Fruit fly (Drosophila melanogaster): Measurements from ENCODE around the gene Prp4k.

Gene Prp4k

dm6 chr3L:224004-224951, 13.0 kb upstream of the Prp4k start:
- TF ChIP-seq CG8478 (optimal IDR thresholded peaks at IDR 0.05) (peak; percentile 45), psq (optimal IDR thresholded peaks at IDR 0.05) (no peak)

dm6 chr3L:223019-223902, 12.0 kb upstream of the Prp4k start, which contains the start of the genes pyx and CG33229:
TSS of gene pyx (minus strand) at chr3L:223069.
TSS of gene CG33229 (plus strand) at chr3L:223852.
- TF ChIP-seq EcR (GFP tag; optimal IDR thresholded peaks at IDR 0.05) (no peak), pan (optimal IDR thresholded peaks at IDR 0.05) (no peak), usp (GFP tag; optimal IDR thresholded peaks at IDR 0.05) (no peak), CG8478 (optimal IDR thresholded peaks at IDR 0.05) (no peak), psq (optimal IDR thresholded peaks at IDR 0.05) (no peak), Dll (optimal IDR thresholded peaks at IDR 0.05) (no peak)

dm6 chr3L:217480-218118, 6.3 kb upstream of the Prp4k start, which contains the start of gene CG13877:
TSS of gene CG13877 (plus strand) at chr3L:218068.
- TF ChIP-seq EcR (GFP tag; optimal IDR thresholded peaks at IDR 0.05) (no peak), usp (GFP tag; optimal IDR thresholded peaks at IDR 0.05) (no peak)

- no peak for TF ChIP-seq Dll (optimal IDR thresholded peaks at IDR 0.05)
Measured at dm6 chr3L:216325-216724, 5.1 kb upstream of the Prp4k start, which contains the start of gene Kaz1-ORFB. TSS of gene Kaz1-ORFB (plus strand) at chr3L:216625.

dm6 chr3L:212520-212919, 1.3 kb upstream of the Prp4k start, which contains the start of the genes thoc7 and Dis3l2:
TSS of gene thoc7 (minus strand) at chr3L:212687.
TSS of gene Dis3l2 (plus strand) at chr3L:212709.
- TF ChIP-seq psq (optimal IDR thresholded peaks at IDR 0.05) (no peak), CG8478 (optimal IDR thresholded peaks at IDR 0.05) (no peak), Dll (optimal IDR thresholded peaks at IDR 0.05) (no peak), EcR (GFP tag; optimal IDR thresholded peaks at IDR 0.05) (no peak), pan (optimal IDR thresholded peaks at IDR 0.05) (no peak), usp (GFP tag; optimal IDR thresholded peaks at IDR 0.05) (no peak)

dm6 chr3L:205723-206284, 5.5 kb downstream of the Prp4k start, which contains the start of the genes Gk1 and CG13876:
TSS of gene Gk1 (minus strand) at chr3L:205844.
TSS of gene CG13876 (plus strand) at chr3L:206134.
- TF ChIP-seq CG8478 (optimal IDR thresholded peaks at IDR 0.05) (no peak), psq (optimal IDR thresholded peaks at IDR 0.05) (no peak), Dll (optimal IDR thresholded peaks at IDR 0.05) (no peak)

- TF ChIP-seq CG8478 (optimal IDR thresholded peaks at IDR 0.05) = no peak
Measured at dm6 chr3L:203536-204135, 7.6 kb downstream of the Prp4k start, which contains the start of gene NitFhit. TSS of gene NitFhit (plus strand) at chr3L:203730.

- TF ChIP-seq CG8478 (optimal IDR thresholded peaks at IDR 0.05) = no peak
Measured at dm6 chr3L:199754-200596, 11.3 kb downstream of the Prp4k start, which contains the start of the genes rno and mri. TSS of gene rno (minus strand) at chr3L:199762. TSS of gene mri (plus strand) at chr3L:200174.

- TF ChIP-seq usp (GFP tag; optimal IDR thresholded peaks at IDR 0.05) = no peak
- TF ChIP-seq CG8478 (optimal IDR thresholded peaks at IDR 0.05) = peak; percentile 51
- TF ChIP-seq Dll (optimal IDR thresholded peaks at IDR 0.05) = no peak
- TF ChIP-seq pan (optimal IDR thresholded peaks at IDR 0.05) = no peak
- no peak for TF ChIP-seq EcR (GFP tag; optimal IDR thresholded peaks at IDR 0.05)
- TF ChIP-seq psq (optimal IDR thresholded peaks at IDR 0.05) = no peak
Measured at dm6 chr3L:199050-199745, 12.1 kb downstream of the Prp4k start.

dm6 chr3L:184251-184650, 27.0 kb downstream of the Prp4k start, which contains the start of the genes CG34140, Mkp and Mtch:
TSS of gene CG34140 (minus strand) at chr3L:184424.
TSS of gene Mkp (minus strand) at chr3L:184540.
TSS of gene Mtch (plus strand) at chr3L:184626.
- TF ChIP-seq pan (optimal IDR thresholded peaks at IDR 0.05) = no peak
- TF ChIP-seq usp (GFP tag; optimal IDR thresholded peaks at IDR 0.05) = no peak
- TF ChIP-seq CG8478 (optimal IDR thresholded peaks at IDR 0.05) = no peak
- TF ChIP-seq psq (optimal IDR thresholded peaks at IDR 0.05) = no peak
- TF ChIP-seq Dll (optimal IDR thresholded peaks at IDR 0.05) = no peak
- TF ChIP-seq EcR (GFP tag; optimal IDR thresholded peaks at IDR 0.05) = no peak
